Worm (Caenorhabditis elegans) whole organism, L3 larva: Measurements from ENCODE around the gene acl-2.

Experiments used
- R02D3.7 ChIP-seq: fragments of 150-350 bp; optimal IDR thresholded peaks from 2 replicates; lab custom pipeline; 2014; ENCODE audit warnings: missing biosample characterization, missing genetic modification characterization
- ZK546.5 ChIP-seq: sonication (generic microtip); optimal IDR thresholded peaks from 2 replicates; lab custom pipeline; 2017; ENCODE audit warnings: missing biosample characterization, missing genetic modification characterization
- aly-2 ChIP-seq: fragments of 150-350 bp; optimal IDR thresholded peaks from 2 replicates; lab custom pipeline; 2014; ENCODE audit warnings: missing biosample characterization, missing genetic modification characterization
- ama-1 ChIP-seq: fragments of 150-350 bp; optimal IDR thresholded peaks from 2 replicates; lab custom pipeline; 2018
- ceh-16 ChIP-seq: sonication (generic microtip); optimal IDR thresholded peaks from 2 replicates; lab custom pipeline; 2017; ENCODE audit warnings: missing biosample characterization, missing genetic modification characterization
- ceh-82 ChIP-seq: fragments of 150-350 bp; optimal IDR thresholded peaks from 2 replicates; lab custom pipeline; 2014; ENCODE audit warnings: missing biosample characterization, missing genetic modification characterization
- daf-12 ChIP-seq: fragments of 150-350 bp; optimal IDR thresholded peaks from 2 replicates; lab custom pipeline; 2014; ENCODE audit warnings: missing biosample characterization, missing genetic modification reagents, missing genetic modification characterization
- egl-27 ChIP-seq: sonication (generic microtip); optimal IDR thresholded peaks from 4 replicates; lab custom pipeline; 2017; ENCODE audit warnings: missing biosample characterization, missing genetic modification reagents, missing genetic modification characterization
- egl-5 ChIP-seq: fragments of 150-350 bp; optimal IDR thresholded peaks from 2 replicates; lab custom pipeline; 2017; ENCODE audit warnings: missing biosample characterization, missing genetic modification reagents, missing genetic modification characterization, inconsistent platforms
- elt-1 ChIP-seq: fragments of 150-350 bp; optimal IDR thresholded peaks from 2 replicates; lab custom pipeline; 2014; ENCODE audit warnings: missing biosample characterization, missing genetic modification characterization
- elt-2 ChIP-seq: sonication (generic microtip); optimal IDR thresholded peaks from 2 replicates; lab custom pipeline; 2016; ENCODE audit warnings: missing genetic modification reagents, mild to moderate bottlenecking, missing genetic modification characterization, missing compliant biosample characterization
- elt-3 ChIP-seq, 3 experiments: fragments of 150-350 bp in 1 of 3; sonication (generic microtip) in 2 of 3; optimal IDR thresholded peaks; 2 replicates in 2 of 3; 4 replicates in 1 of 3; lab custom pipeline; 2014 to 2017; ENCODE audit warnings: missing biosample characterization in 3 of 3, missing genetic modification characterization in 3 of 3
- eor-1 ChIP-seq, 2 experiments: fragments of 150-350 bp; optimal IDR thresholded peaks; 2 replicates each; lab custom pipeline; 2014 to 2018; ENCODE audit warnings: missing biosample characterization in 2 of 2, missing genetic modification characterization in 2 of 2
- fkh-10 ChIP-seq: sonication (generic microtip); optimal IDR thresholded peaks from 2 replicates; lab custom pipeline; 2017; ENCODE audit warnings: missing biosample characterization, missing genetic modification reagents, missing genetic modification characterization
- hmg-11 ChIP-seq: sonication (generic microtip); optimal IDR thresholded peaks from 2 replicates; lab custom pipeline; 2016; ENCODE audit warnings: missing genetic modification characterization, missing compliant biosample characterization
- jun-1 ChIP-seq: fragments of 150-350 bp; optimal IDR thresholded peaks from 2 replicates; lab custom pipeline; 2014; ENCODE audit warnings: missing biosample characterization, missing genetic modification reagents, missing genetic modification characterization
- lin-15B ChIP-seq: fragments of 150-350 bp; optimal IDR thresholded peaks from 2 replicates; lab custom pipeline; 2014; ENCODE audit warnings: missing biosample characterization, missing genetic modification characterization
- lin-39 ChIP-seq: fragments of 150-350 bp; optimal IDR thresholded peaks from 2 replicates; lab custom pipeline; 2018; ENCODE audit warnings: missing biosample characterization, missing genetic modification reagents, missing genetic modification characterization
- lsy-12 ChIP-seq: sonication (generic microtip); optimal IDR thresholded peaks from 2 replicates; lab custom pipeline; 2016; ENCODE audit warnings: mild to moderate bottlenecking, missing genetic modification characterization, missing compliant biosample characterization
- mdl-1 ChIP-seq: fragments of 150-350 bp; optimal IDR thresholded peaks from 2 replicates; lab custom pipeline; 2014; ENCODE audit warnings: missing biosample characterization, missing genetic modification characterization
- nfya-1 ChIP-seq: sonication (generic microtip); optimal IDR thresholded peaks from 2 replicates; lab custom pipeline; 2017; ENCODE audit warnings: missing genetic modification characterization, mild to moderate bottlenecking, missing compliant biosample characterization, antibody characterized with exemption, moderate library complexity; ENCODE audit not compliant: insufficient read depth
- nhr-11 ChIP-seq: fragments of 150-350 bp; optimal IDR thresholded peaks from 2 replicates; lab custom pipeline; 2014; ENCODE audit warnings: missing biosample characterization, missing genetic modification characterization
- nhr-23 ChIP-seq: fragments of 150-350 bp; optimal IDR thresholded peaks from 2 replicates; lab custom pipeline; 2014; ENCODE audit warnings: missing biosample characterization, missing genetic modification reagents, missing genetic modification characterization
- nhr-28 ChIP-seq: fragments of 150-350 bp; optimal IDR thresholded peaks from 2 replicates; lab custom pipeline; 2014; ENCODE audit warnings: missing biosample characterization, missing genetic modification characterization
- nhr-43 ChIP-seq: sonication (generic microtip); optimal IDR thresholded peaks from 2 replicates; lab custom pipeline; 2016; ENCODE audit warnings: mild to moderate bottlenecking, missing genetic modification characterization, missing compliant biosample characterization; ENCODE audit not compliant: poor library complexity, severe bottlenecking
- nhr-76 ChIP-seq: fragments of 150-350 bp; sonication (generic microtip); optimal IDR thresholded peaks from 5 replicates; lab custom pipeline; 2014; ENCODE audit warnings: missing biosample characterization, missing genetic modification characterization
- pha-4 ChIP-seq: fragments of 150-350 bp; optimal IDR thresholded peaks from 2 replicates; lab custom pipeline; 2014; ENCODE audit warnings: missing biosample characterization, missing genetic modification reagents, missing genetic modification characterization
- pqm-1 ChIP-seq: fragments of 150-350 bp; optimal IDR thresholded peaks from 2 replicates; lab custom pipeline; 2017; ENCODE audit warnings: missing biosample characterization, missing genetic modification characterization, inconsistent platforms
- sea-2 ChIP-seq: fragments of 150-350 bp; sonication (generic microtip); optimal IDR thresholded peaks from 4 replicates; lab custom pipeline; 2014; ENCODE audit warnings: missing biosample characterization, missing genetic modification reagents, missing genetic modification characterization
- skn-1 ChIP-seq: fragments of 150-350 bp; optimal IDR thresholded peaks from 2 replicates; lab custom pipeline; 2014; ENCODE audit warnings: missing biosample characterization, missing genetic modification characterization
- snpc-4 ChIP-seq: fragments of 150-350 bp; optimal IDR thresholded peaks from 2 replicates; lab custom pipeline; 2014; ENCODE audit warnings: missing biosample characterization, missing genetic modification characterization
- tbx-2 ChIP-seq: sonication (generic microtip); optimal IDR thresholded peaks from 2 replicates; lab custom pipeline; 2016; ENCODE audit warnings: mild to moderate bottlenecking, missing genetic modification characterization, missing compliant biosample characterization
- unc-39 ChIP-seq: sonication (generic microtip); optimal IDR thresholded peaks from 4 replicates; lab custom pipeline; 2017; ENCODE audit warnings: missing biosample characterization, missing genetic modification characterization
- unc-62 ChIP-seq: fragments of 150-350 bp; sonication (generic microtip); optimal IDR thresholded peaks from 4 replicates; lab custom pipeline; 2014; ENCODE audit warnings: missing biosample characterization, missing genetic modification reagents, missing genetic modification characterization
- ztf-11 ChIP-seq: fragments of 150-350 bp; optimal IDR thresholded peaks from 2 replicates; lab custom pipeline; 2014; ENCODE audit warnings: missing biosample characterization, missing genetic modification characterization
- ztf-4 ChIP-seq: fragments of 150-350 bp; optimal IDR thresholded peaks from 2 replicates; lab custom pipeline; 2014; ENCODE audit warnings: missing biosample characterization, missing genetic modification characterization

acl-2 gene

ce11 chrV:10037040-10037439 lies 6.1 kb upstream of the acl-2 start, which contains the start of gene F57A8.1:
Gene F57A8.1, plus strand, starts transcription at chrV:10037340.
- TF ChIP-seq elt-1 (tag; lab: Kevin White, UChicago) (no peak), nhr-43 (no peak), unc-62 (no peak), skn-1 (no peak), elt-3 (tag; optimal IDR thresholded peaks at IDR 0.05; lab: Kevin White, UChicago) (no peak), aly-2 (tag; lab: Kevin White, UChicago) (no peak), jun-1 (tag; lab: Kevin White, UChicago) (no peak), daf-12 (tag; lab: Kevin White, UChicago) (no peak), ceh-16 (tag; lab: Kevin White, UChicago) (no peak), mdl-1 (tag; lab: Kevin White, UChicago) (no peak), nhr-11 (tag; lab: Kevin White, UChicago) (no peak), egl-5 (no peak), unc-39 (tag; lab: Kevin White, UChicago) (no peak), ztf-4 (tag; lab: Kevin White, UChicago) (no peak), nhr-28 (tag; lab: Kevin White, UChicago) (no peak)

ce11 chrV:10036275-10036674 lies 5.4 kb upstream of the acl-2 start, which contains the start of gene T06E8.2:
Gene T06E8.2, minus strand, starts transcription at chrV:10036413.
- TF ChIP-seq snpc-4: peak; percentile 56
- TF ChIP-seq lin-15B (tag; lab: Kevin White, UChicago): peak; percentile 6
- TF ChIP-seq lsy-12 (tag; lab: Kevin White, UChicago): no peak
- TF ChIP-seq eor-1 (tag; optimal IDR thresholded peaks at IDR 0.05; lab: Kevin White, UChicago): no peak
- peak; percentile 27 for TF ChIP-seq nhr-43
- TF ChIP-seq hmg-11 (tag; lab: Kevin White, UChicago): peak; percentile 24
- TF ChIP-seq nfya-1 (tag; lab: Kevin White, UChicago): peak; percentile 27
- TF ChIP-seq pha-4 (tag; lab: Kevin White, UChicago): peak; percentile 91

DNA sequence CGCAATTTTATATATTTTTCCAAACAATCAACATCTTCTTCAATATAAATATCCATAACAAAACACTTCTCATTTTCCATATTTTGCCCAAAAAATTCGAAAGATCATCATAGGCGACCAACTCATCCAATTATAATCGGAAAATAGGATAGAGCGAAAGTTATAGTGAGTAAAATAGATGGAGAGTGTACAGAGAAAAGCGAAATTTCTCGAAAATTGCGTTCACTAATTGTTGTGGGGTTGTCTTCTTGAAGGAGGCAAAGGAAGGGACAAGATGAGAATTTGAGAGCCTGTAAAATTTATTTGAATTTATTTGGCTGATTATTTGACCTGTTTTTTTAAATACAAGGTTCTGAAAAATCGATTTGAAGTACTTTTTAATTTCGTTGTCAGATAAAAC lies 4.7 kb upstream of the acl-2 start:
- TF ChIP-seq nhr-11 (tag; lab: Kevin White, UChicago): no peak
- TF ChIP-seq nhr-23 (tag; lab: Kevin White, UChicago): peak; percentile 2
- TF ChIP-seq nhr-76 (tag; lab: Kevin White, UChicago): no peak
- TF ChIP-seq ceh-82: no peak
- TF ChIP-seq egl-27 (tag; lab: Kevin White, UChicago): no peak
- no peak for TF ChIP-seq lin-39 (tag; lab: Kevin White, UChicago)

DNA sequence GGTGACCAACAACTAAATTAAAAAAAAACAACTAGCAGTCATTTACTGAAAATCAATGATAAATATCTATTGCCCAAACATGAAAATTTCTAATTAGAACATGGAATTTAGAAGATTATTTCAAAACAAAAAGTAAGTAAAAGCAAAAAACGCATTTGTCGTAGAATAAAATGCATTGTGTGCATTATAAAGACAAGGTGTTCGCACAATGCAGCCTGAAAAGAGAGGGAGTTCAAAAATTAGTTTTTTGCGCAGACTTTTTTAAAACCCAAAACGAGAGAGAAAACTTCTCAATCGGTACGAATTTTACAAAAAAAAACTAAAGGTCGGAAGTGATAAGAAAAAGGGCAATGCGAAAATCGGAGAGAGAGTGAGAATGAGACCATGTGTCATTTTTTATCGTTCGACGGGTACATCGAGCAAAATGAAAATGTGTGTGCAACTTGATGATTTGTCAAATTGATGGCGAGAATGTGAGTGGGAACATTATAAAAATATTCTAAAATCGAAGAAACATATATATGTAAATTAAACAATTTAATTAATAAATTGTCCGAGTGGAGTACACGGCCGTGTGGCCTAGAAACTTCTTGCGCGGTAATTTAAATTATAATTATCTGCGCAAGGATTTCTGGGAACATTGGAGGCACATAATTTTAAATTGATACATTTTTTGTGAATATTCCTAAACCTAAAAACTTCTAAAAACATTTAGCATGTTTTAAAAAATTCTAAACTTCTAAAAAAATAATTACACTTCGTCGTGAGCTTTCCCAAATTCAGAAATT lies 686 bp upstream of the acl-2 start:
- TF ChIP-seq ama-1: no peak
- peak; percentile 47 for TF ChIP-seq nfya-1 (tag; lab: Kevin White, UChicago)
- peak; percentile 19 for TF ChIP-seq nhr-23 (tag; lab: Kevin White, UChicago)
- peak in 1 of 3 experiments; percentile 31 for TF ChIP-seq elt-3 (tag; optimal IDR thresholded peaks at IDR 0.05; lab: Kevin White, UChicago)
- TF ChIP-seq sea-2 (GFP tag; lab: Kevin White, UChicago): no peak
- peak; percentile 23 for TF ChIP-seq skn-1
- no peak for TF ChIP-seq lin-15B (tag; lab: Kevin White, UChicago)
- TF ChIP-seq tbx-2 (tag; lab: Kevin White, UChicago): no peak
- peak; percentile 46 for TF ChIP-seq pha-4 (tag; lab: Kevin White, UChicago)
- peak; percentile 54 for TF ChIP-seq pqm-1
- TF ChIP-seq hmg-11 (tag; lab: Kevin White, UChicago): no peak
- no peak for TF ChIP-seq R02D3.7
- no peak for TF ChIP-seq egl-27 (tag; lab: Kevin White, UChicago)
- TF ChIP-seq daf-12 (tag; lab: Kevin White, UChicago): no peak
- TF ChIP-seq ZK546.5 (tag; lab: Kevin White, UChicago): no peak
- no peak for TF ChIP-seq ztf-11 (tag; lab: Kevin White, UChicago)
- no peak for TF ChIP-seq mdl-1 (tag; lab: Kevin White, UChicago)
- TF ChIP-seq lin-39 (tag; lab: Kevin White, UChicago): no peak
- no peak for TF ChIP-seq nhr-11 (tag; lab: Kevin White, UChicago)
- TF ChIP-seq nhr-43: no peak
- no peak for TF ChIP-seq fkh-10
- peak; percentile 70 for TF ChIP-seq elt-2
